Worm (Caenorhabditis elegans): ENCODE data around the gene F26H11.4.

Gene F26H11.4

DNA sequence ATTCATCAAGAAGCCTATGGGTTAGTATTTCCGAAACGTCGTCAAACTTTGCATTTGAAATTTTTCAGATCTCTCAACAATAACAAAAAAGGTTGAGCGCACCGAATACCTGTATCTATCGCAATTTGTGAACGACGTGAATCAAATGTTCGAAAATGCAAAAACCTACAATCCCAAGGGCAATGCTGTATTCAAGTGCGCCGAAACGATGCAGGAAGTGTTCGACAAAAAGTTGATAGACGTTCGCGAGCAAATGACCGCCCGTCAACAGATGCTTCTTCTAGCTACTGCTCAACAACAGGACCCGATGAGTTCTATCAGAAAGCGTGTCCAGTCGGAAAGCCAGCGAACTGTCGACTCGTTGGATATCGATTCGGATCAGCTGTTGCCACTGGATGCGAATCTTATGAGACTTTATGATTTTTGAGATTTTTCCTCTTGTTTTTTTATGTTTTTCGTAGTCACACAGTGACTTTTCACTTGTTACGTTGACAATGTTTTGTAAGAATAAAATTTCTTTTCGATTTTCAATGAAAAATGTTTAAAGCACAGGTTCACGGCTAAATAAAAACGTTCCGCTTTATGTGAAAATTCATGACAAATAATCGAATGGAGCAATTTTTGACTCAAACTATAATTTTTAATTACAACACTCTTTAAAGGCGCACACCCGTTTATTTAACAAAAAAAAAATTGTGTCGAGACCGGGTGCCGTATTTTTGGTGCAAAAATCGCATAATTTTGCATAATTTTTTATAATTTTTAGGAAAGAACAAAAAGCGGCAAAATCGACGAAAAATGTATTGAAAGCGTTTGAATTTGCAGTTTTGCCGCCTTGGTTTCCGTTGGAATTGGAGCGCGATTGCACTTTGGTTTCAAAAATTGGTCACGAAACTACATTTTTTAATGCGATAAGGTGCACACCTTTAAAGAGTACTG, 811 bp upstream of the F26H11.4 start:
- TF ChIP-seq tab-1 (GFP tag; IDR thresholded peaks at IDR 0.05) (no peak), flt-1 (GFP tag; IDR thresholded peaks at IDR 0.05) (peak; percentile 78)

DNA sequence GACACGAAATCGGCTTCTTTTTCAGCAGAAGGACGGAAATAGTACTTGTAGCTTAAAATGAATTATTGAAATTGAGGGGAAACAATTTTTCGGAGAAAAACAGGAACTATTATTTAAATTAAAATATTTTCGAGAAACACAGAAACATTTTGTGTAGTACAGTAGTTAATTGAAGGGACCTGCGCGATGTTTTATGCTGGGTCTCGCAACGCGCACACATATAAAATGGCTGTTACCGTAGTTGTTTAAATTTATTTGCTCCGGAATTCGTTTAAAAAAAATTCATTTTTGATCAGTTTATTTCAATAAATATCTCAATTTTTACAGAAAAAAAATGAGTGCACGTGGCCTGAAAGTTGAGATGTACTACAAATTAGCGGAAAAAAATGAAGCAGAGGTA, 2.4 kb downstream of the F26H11.4 start, which contains the start of gene dsb-2:
dsb-2 (plus strand) TSS at position 328 of the 400 bp plus-strand sequence.
- TF ChIP-seq cog-1 (tag; optimal IDR thresholded peaks at IDR 0.05): no peak
- no peak for TF ChIP-seq ztf-23 (GFP tag; IDR thresholded peaks at IDR 0.05)
- TF ChIP-seq med-1 (GFP tag; optimal IDR thresholded peaks at IDR 0.05; ENCODE audit: insufficient read depth): no peak
- no peak for TF ChIP-seq T22C8.4 (GFP tag; IDR thresholded peaks at IDR 0.05)
- no peak for TF ChIP-seq ref-1 (GFP tag; conservative IDR thresholded peaks at IDR 0.05)
- no peak for TF ChIP-seq tab-1 (GFP tag; IDR thresholded peaks at IDR 0.05)

DNA sequence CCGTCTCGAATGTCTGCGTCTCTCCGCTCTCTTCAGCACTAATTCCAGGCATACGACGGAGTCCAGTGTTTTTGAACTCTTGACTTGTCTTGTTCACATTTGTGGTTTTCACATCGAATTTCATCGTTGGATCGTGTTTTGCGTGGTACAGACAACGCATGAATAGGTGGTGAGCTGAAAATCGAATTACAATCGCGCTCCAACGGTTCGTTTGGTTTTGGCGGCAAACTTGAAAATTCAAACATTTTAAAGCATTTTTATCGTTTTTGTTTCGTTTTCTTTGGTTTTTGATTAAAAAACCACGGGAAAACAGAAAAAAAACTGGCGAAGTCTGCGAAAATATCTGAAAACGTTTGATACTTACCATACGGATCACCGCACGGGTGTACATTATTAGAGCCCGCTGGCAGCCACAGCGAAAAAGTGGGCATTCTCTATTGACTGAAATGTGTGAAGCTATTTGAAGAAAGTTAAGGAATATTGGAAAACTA, 4.7 kb downstream of the F26H11.4 start, which contains the start of gene exl-1:
exl-1 (minus strand) TSS at position 441 of the 491 bp plus-strand sequence.
- TF ChIP-seq tab-1 (GFP tag; IDR thresholded peaks at IDR 0.05): no peak
- TF ChIP-seq ztf-29 (GFP tag; IDR thresholded peaks at IDR 0.05): no peak
- TF ChIP-seq ref-1 (GFP tag; conservative IDR thresholded peaks at IDR 0.05): no peak

DNA sequence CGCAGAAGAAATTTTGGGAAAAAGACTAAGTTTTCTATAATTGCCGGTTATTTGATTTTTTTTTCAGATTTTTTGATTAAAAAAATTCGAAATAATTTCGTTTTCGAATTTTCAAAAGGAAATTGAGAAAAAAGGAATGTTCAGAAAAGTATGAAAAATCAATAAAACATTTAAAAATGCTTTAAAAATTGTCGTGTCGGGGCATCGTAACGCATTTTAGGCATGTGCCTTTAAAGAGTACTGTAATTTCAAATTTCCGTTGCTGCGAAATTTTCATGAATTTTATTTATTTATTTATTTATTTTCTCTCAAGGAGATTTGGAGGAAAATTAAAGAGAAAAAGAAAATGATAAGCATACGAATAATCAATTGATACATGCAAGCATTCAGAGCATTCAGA, 5.3 kb downstream of the F26H11.4 start:
- TF ChIP-seq flt-1 (GFP tag; IDR thresholded peaks at IDR 0.05): no peak
- no peak for TF ChIP-seq klf-2 (GFP tag; conservative IDR thresholded peaks at IDR 0.05)
- no peak for TF ChIP-seq med-1 (GFP tag; optimal IDR thresholded peaks at IDR 0.05; ENCODE audit: insufficient read depth)
- TF ChIP-seq ztf-23 (GFP tag; IDR thresholded peaks at IDR 0.05): no peak
- no peak for TF ChIP-seq tab-1 (GFP tag; IDR thresholded peaks at IDR 0.05)
- no peak for TF ChIP-seq cog-1 (tag; optimal IDR thresholded peaks at IDR 0.05)

DNA sequence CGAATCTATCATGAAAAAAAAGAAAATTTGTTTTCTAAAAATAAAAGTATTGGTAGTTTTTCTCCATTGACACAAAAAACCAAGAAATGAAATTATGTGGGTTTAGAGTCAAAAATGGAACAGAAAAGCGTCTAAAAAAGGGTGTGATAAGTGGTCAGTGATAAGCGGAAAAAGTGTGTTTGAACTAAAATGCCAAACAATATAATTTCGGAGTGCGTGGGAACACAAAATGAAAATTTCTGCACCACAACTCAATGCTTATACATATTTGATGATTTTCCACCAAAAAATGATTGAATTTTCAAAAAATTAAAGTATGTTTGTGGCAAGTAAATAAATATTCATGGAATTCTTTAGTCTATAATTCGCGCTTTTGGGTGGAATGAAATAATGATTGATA, 7.0 kb downstream of the F26H11.4 start:
- TF ChIP-seq med-1 (GFP tag; optimal IDR thresholded peaks at IDR 0.05; ENCODE audit: insufficient read depth) (no peak), tab-1 (GFP tag; IDR thresholded peaks at IDR 0.05) (no peak), flt-1 (GFP tag; IDR thresholded peaks at IDR 0.05) (no peak), cog-1 (tag; optimal IDR thresholded peaks at IDR 0.05) (no peak), ztf-23 (GFP tag; IDR thresholded peaks at IDR 0.05) (no peak), ref-1 (GFP tag; conservative IDR thresholded peaks at IDR 0.05) (no peak), klf-2 (GFP tag; conservative IDR thresholded peaks at IDR 0.05) (no peak), T22C8.4 (GFP tag; IDR thresholded peaks at IDR 0.05) (no peak), ztf-29 (GFP tag; IDR thresholded peaks at IDR 0.05) (no peak)

DNA sequence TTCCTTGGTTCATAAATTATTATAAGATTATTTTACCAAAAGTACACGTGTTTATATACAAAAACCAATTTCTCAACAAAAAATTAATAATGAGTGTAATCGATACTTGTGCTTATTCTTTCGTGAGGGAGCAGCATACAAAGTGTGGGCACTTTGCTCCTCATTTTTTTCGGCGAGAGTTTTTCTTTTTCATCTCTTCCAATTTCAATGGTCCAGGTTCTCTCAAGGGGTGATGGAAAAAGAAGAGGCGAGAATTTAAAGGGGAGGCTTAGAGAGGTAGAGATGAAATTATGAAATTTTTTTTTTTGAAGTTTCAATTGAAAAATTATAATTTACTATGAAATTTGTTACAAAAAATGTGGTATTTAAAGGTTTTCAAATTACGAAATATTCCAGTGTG, 8.6 kb downstream of the F26H11.4 start:
- TF ChIP-seq ref-1 (GFP tag; conservative IDR thresholded peaks at IDR 0.05): no peak
- TF ChIP-seq T22C8.4 (GFP tag; IDR thresholded peaks at IDR 0.05): no peak
- TF ChIP-seq klf-2 (GFP tag; conservative IDR thresholded peaks at IDR 0.05): no peak
- no peak for TF ChIP-seq med-1 (GFP tag; optimal IDR thresholded peaks at IDR 0.05; ENCODE audit: insufficient read depth)
- no peak for TF ChIP-seq ztf-29 (GFP tag; IDR thresholded peaks at IDR 0.05)
- no peak for TF ChIP-seq ztf-23 (GFP tag; IDR thresholded peaks at IDR 0.05)
- no peak for TF ChIP-seq flt-1 (GFP tag; IDR thresholded peaks at IDR 0.05)
- no peak for TF ChIP-seq tab-1 (GFP tag; IDR thresholded peaks at IDR 0.05)
- TF ChIP-seq cog-1 (tag; optimal IDR thresholded peaks at IDR 0.05): no peak

DNA sequence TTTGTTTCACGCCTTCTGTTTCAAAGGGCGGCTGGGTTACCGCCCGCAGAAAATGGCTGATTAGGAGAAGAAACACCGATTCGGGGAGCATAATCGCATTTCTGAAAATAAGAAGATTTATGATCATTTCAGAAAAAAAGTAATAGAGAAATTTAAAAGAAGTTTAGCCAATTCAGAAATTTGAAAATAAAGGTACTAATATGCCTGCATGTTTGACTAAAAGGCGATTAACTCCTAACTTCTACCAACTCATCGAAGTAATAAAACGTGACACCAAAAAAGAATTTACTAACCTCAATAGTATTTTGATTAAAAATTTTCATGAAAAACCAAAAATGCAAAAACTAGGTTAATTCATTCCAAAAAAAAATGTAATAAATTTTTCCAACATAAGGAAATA, 16.4 kb downstream of the F26H11.4 start, which contains the start of gene plx-2:
plx-2 (minus strand) TSS at position 101 of the 400 bp plus-strand sequence.
- TF ChIP-seq T22C8.4 (GFP tag; IDR thresholded peaks at IDR 0.05) (no peak), med-1 (GFP tag; optimal IDR thresholded peaks at IDR 0.05; ENCODE audit: insufficient read depth) (no peak), flt-1 (GFP tag; IDR thresholded peaks at IDR 0.05) (no peak), ref-1 (GFP tag; conservative IDR thresholded peaks at IDR 0.05) (no peak), ztf-29 (GFP tag; IDR thresholded peaks at IDR 0.05) (no peak), cog-1 (tag; optimal IDR thresholded peaks at IDR 0.05) (no peak), ztf-23 (GFP tag; IDR thresholded peaks at IDR 0.05) (no peak), klf-2 (GFP tag; conservative IDR thresholded peaks at IDR 0.05) (no peak), tab-1 (GFP tag; IDR thresholded peaks at IDR 0.05) (no peak)

DNA sequence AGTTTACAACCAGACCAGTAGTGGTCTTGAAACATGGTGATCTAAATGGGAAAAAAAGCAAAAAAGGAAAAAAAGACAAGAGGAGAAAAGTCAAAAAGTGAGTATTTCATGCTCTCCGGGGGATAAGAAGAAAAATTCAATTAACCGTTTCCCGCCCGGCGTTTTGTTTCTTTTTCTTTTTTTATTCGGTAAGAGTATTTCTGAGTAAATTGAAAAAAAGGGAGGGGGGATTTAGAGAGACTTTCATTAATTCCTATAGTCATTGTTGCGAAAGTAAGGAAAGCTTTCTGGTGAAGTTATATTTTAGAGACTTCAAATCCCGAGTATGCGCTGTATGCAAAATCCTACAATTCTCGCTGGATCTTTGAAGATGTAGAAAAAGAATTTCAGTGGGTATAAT, 19.3 kb downstream of the F26H11.4 start:
- no peak for TF ChIP-seq tab-1 (GFP tag; IDR thresholded peaks at IDR 0.05)
- TF ChIP-seq med-1 (GFP tag; optimal IDR thresholded peaks at IDR 0.05; ENCODE audit: insufficient read depth): no peak
- no peak for TF ChIP-seq klf-2 (GFP tag; conservative IDR thresholded peaks at IDR 0.05)
- no peak for TF ChIP-seq cog-1 (tag; optimal IDR thresholded peaks at IDR 0.05)
- TF ChIP-seq flt-1 (GFP tag; IDR thresholded peaks at IDR 0.05): no peak
- no peak for TF ChIP-seq ztf-23 (GFP tag; IDR thresholded peaks at IDR 0.05)
- TF ChIP-seq T22C8.4 (GFP tag; IDR thresholded peaks at IDR 0.05): no peak
- no peak for TF ChIP-seq ztf-29 (GFP tag; IDR thresholded peaks at IDR 0.05)
- TF ChIP-seq ref-1 (GFP tag; conservative IDR thresholded peaks at IDR 0.05): no peak

DNA sequence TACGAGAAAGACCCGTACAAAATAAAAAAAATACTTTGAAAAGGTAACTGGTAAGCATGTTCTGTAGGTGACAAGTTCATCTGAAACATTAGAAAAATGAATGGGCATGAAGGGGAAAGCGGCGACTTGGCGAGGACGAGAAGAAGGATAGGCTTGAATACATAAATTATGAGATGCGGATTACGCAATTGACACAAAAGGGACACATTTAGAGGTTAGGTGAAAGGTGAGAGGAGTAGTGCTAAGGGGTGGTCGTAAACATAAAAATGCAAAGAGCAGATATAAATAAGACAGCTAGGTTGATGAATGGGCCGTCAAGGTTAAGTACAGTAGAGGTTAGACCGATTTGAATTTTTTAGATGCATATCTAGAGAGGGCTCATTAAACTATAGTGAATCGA, 20.4 kb downstream of the F26H11.4 start:
- TF ChIP-seq tab-1 (GFP tag; IDR thresholded peaks at IDR 0.05) (no peak), med-1 (GFP tag; optimal IDR thresholded peaks at IDR 0.05; ENCODE audit: insufficient read depth) (no peak)

DNA sequence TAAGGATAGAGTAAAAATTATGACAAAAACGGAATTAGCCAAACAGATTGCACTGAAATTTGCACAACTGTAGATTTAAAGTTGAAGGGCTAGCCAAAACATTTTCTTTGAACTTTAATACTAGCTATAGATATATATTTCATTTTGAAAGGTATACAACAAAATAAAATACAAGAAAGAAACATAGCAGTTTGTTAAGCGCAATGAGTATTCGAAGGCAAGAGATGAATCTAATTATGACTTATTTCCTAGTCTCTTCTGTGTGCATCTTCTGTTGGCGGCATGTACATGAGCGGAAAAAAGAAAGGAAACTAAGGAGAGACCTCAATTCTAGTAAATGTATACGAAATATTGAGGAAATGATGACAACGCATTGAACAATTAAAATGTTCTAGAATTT, 23.7 kb downstream of the F26H11.4 start:
- no peak for TF ChIP-seq cog-1 (tag; optimal IDR thresholded peaks at IDR 0.05)
- no peak for TF ChIP-seq ztf-23 (GFP tag; IDR thresholded peaks at IDR 0.05)

Data from whole organism, midembryonic.